Worm (Caenorhabditis elegans) whole organism, late embryonic: Measurements from ENCODE around the gene C05D9.9.

ENCODE experiments used
- ceh-34 ChIP-seq: sonication (generic microtip); optimal IDR thresholded peaks from 2 replicates; lab custom pipeline; 2016; ENCODE audit warnings: mild to moderate bottlenecking, missing genetic modification characterization, missing compliant biosample characterization
- ceh-9 ChIP-seq: sonication (generic microtip); optimal IDR thresholded peaks from 2 replicates; lab custom pipeline; 2016; ENCODE audit warnings: mild to moderate bottlenecking, missing genetic modification characterization, inconsistent platforms, missing compliant biosample characterization
- sox-4 ChIP-seq: sonication (generic microtip); optimal IDR thresholded peaks from 2 replicates; lab custom pipeline; 2017; ENCODE audit warnings: mild to moderate bottlenecking, missing genetic modification characterization, inconsistent platforms, missing compliant biosample characterization
- tbx-2 ChIP-seq: sonication (generic microtip); optimal IDR thresholded peaks from 2 replicates; lab custom pipeline; 2016; ENCODE audit warnings: missing genetic modification characterization, missing compliant biosample characterization
- unc-42 ChIP-seq: sonication (generic microtip); optimal IDR thresholded peaks from 2 replicates; lab custom pipeline; 2016; ENCODE audit warnings: missing genotype, missing genetic modification characterization, missing compliant biosample characterization

DNA sequence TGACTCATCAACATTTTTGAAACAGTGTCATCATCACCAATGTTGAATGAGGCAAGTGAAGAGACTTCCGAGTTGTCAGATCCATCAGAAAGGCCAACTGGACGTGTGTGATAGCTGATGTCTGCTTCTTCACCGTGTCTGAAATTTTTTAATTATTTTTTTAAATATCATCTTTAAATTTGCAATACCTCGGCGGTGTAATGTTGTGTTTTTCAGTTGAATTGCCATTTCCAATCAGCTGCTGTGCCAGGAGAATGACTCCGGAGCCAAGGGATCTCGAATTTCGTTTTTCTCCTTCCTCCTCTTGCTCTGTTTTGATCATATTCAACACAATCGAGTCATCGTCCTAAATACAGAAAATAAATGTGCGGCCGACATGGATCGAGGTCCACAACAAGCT lies 39.0 kb downstream of the C05D9.9 start:
- TF ChIP-seq sox-4 (tag; lab: Kevin White, UChicago) (no peak), ceh-9 (tag; lab: Kevin White, UChicago) (no peak), unc-42 (tag; lab: Kevin White, UChicago) (no peak), tbx-2 (tag; lab: Kevin White, UChicago) (no peak), ceh-34 (tag; lab: Kevin White, UChicago) (no peak)
